Fruit fly (Drosophila melanogaster) whole organism, pupa: Measurements from ENCODE around the gene Smg5.

Experiments
- CG10348 ChIP-seq: fragments of 200-800 bp; sonication (Bioruptor generic); IDR thresholded peaks from 2 replicates; pipeline ENCODE4 v1.3.6; 2022; ENCODE audit warnings: missing biosample characterization, missing genetic modification characterization
- CG12605 ChIP-seq: fragments of 200-800 bp; sonication (Bioruptor generic); IDR thresholded peaks from 2 replicates; pipeline ENCODE4 v1.3.6; 2022; ENCODE audit warnings: missing biosample characterization, missing genetic modification characterization
- CG14655 ChIP-seq: fragments of 200-800 bp; sonication (Bioruptor generic); optimal IDR thresholded peaks from 3 replicates; lab custom pipeline; 2017; ENCODE audit warnings: mild to moderate bottlenecking, missing biosample characterization, missing genetic modification reagents, missing genetic modification characterization
- CG15710 ChIP-seq: fragments of 200-800 bp; sonication (Bioruptor generic); optimal IDR thresholded peaks from 2 replicates; lab custom pipeline; 2018; ENCODE audit warnings: missing biosample characterization, mild to moderate bottlenecking, missing genetic modification characterization, moderate library complexity
- CG17806 ChIP-seq: fragments of 200-800 bp; sonication (Bioruptor generic); optimal IDR thresholded peaks from 2 replicates; lab custom pipeline; 2018; ENCODE audit warnings: missing biosample characterization, mild to moderate bottlenecking, missing genetic modification characterization, moderate library complexity
- CG32121 ChIP-seq: fragments of 200-800 bp; sonication (Bioruptor generic); IDR thresholded peaks from 2 replicates; pipeline ENCODE4 v1.3.6; 2022; ENCODE audit warnings: missing biosample characterization, missing genetic modification characterization
- CG4496 ChIP-seq: fragments of 200-800 bp; sonication (Bioruptor generic); IDR thresholded peaks from 3 replicates; pipeline ENCODE4 v1.3.6; 2022; ENCODE audit warnings: missing biosample characterization, missing genetic modification characterization
- CG9948 ChIP-seq: fragments of 200-800 bp; sonication (Bioruptor generic); optimal IDR thresholded peaks from 2 replicates; lab custom pipeline; 2018; ENCODE audit warnings: missing biosample characterization, mild to moderate bottlenecking, missing genetic modification characterization, moderate library complexity
- D1 ChIP-seq: fragments of 200-800 bp; sonication (Bioruptor generic); optimal IDR thresholded peaks from 2 replicates; lab custom pipeline; 2018; ENCODE audit warnings: missing biosample characterization, mild to moderate bottlenecking, missing genetic modification characterization, moderate library complexity
- EcR ChIP-seq: fragments of 200-800 bp; sonication (Bioruptor generic); optimal IDR thresholded peaks from 3 replicates; lab custom pipeline; 2019; ENCODE audit warnings: missing biosample characterization, missing genetic modification characterization, mild to moderate bottlenecking, moderate library complexity, missing genetic modification reagents
- Pif1B ChIP-seq: fragments of 200-800 bp; sonication (Bioruptor generic); optimal IDR thresholded peaks from 3 replicates; lab custom pipeline; 2016; ENCODE audit warnings: missing biosample characterization, missing genetic modification characterization
- rn ChIP-seq: fragments of 200-800 bp; sonication (Bioruptor generic); IDR thresholded peaks from 2 replicates; pipeline ENCODE4 v1.3.6; 2022; ENCODE audit warnings: missing biosample characterization, missing genetic modification characterization

DNA sequence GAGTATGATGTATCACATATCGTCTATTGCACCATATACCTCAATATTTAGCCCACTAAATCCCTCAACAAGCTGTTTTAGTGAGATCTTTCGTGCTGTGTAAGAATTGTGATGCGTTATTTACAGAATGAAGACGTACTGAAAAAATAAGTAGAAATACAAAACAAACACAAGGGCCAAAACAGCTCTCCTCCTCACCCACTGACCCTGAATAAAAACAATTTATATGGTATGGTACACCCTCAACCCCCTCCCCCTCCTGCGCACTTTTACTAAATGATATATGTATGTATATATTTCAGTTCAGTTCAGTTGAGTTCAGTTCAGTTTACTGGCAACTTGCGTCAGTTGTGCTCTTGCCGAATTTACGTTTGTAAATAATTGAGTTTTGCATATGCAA, 31.3 kb downstream of the Smg5 start:
- TF ChIP-seq CG32121 (GFP tag; lab: Robert Waterston, UW) (no peak), CG4496 (GFP tag; lab: Robert Waterston, UW) (no peak), CG12605 (GFP tag; lab: Robert Waterston, UW) (no peak), Pif1B (GFP tag; lab: Kevin White, UChicago) (no peak), CG15710 (tag; lab: Kevin White, UChicago) (no peak), EcR (no peak), CG14655 (GFP tag; lab: Kevin White, UChicago) (no peak), CG9948 (tag; lab: Kevin White, UChicago) (no peak), rn (no peak), CG17806 (tag; lab: Kevin White, UChicago) (no peak), CG10348 (no peak), D1 (tag; lab: Kevin White, UChicago) (no peak)
